Fruit fly (Drosophila melanogaster): ENCODE measurements around the gene CG42266.

The CG42266 gene

DNA sequence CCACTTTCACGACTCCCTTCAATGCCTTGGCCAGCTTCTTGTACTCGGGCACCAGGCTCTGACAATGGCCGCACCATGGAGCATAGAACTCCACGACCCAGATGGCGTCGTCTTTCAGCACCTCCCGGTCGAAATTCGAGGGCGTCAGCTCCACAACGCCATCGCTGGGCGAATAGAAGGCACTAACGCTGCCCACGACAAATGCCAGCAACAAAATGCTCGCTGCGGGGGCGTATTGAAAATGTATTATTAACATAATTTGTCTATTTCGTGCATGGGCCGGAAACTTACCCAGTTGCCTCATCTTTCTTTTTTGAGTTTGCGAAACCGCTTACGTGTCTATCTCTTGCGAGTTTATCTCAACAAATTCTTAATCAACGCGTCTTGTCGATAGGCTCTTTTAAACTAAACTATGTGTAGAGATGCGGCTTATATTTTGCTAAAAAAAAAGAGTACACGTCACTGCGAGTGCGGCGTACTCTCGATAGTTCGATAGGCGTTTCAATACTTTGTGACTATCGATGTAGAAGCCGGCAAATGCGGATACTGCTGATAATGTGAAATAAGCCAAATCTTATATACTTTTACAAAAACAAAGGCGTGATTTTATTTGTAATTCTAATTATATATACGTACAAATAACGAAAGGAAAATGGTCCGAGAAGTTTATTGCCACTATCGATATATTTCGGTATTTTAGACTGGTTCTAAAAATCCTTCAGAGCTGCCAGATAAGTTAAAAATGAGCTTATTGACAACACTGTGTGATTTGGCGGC, 16.3 kb upstream of the CG42266 start, which contains the start of gene CaBP1 (continued):
- no peak for TF ChIP-seq NfI (GFP tag; optimal IDR thresholded peaks at IDR 0.05)
- TF ChIP-seq CG9876 (GFP tag; optimal IDR thresholded peaks at IDR 0.05), result no peak
- no peak for TF ChIP-seq Chrac-16 (GFP tag; optimal IDR thresholded peaks at IDR 0.05)
- TF ChIP-seq Ets97D (GFP tag; optimal IDR thresholded peaks at IDR 0.05), result peak; percentile 42
- TF ChIP-seq ac (GFP tag; optimal IDR thresholded peaks at IDR 0.05), result no peak
- TF ChIP-seq CG14710 (tag; optimal IDR thresholded peaks at IDR 0.05), result peak; percentile 59
- no peak for TF ChIP-seq exex (tag; optimal IDR thresholded peaks at IDR 0.05)
- TF ChIP-seq tio (GFP tag; optimal IDR thresholded peaks at IDR 0.05), result no peak
- no peak for TF ChIP-seq CG13296 (GFP tag; optimal IDR thresholded peaks at IDR 0.05)
- no peak for TF ChIP-seq usp (GFP tag; optimal IDR thresholded peaks at IDR 0.05)
- TF ChIP-seq CG4730 (GFP tag; IDR thresholded peaks at IDR 0.05), result no peak
- TF ChIP-seq B-H2 (GFP tag; optimal IDR thresholded peaks at IDR 0.05), result no peak
- no peak for TF ChIP-seq bigmax (GFP tag; optimal IDR thresholded peaks at IDR 0.05)
- no peak for TF ChIP-seq CG12104 (GFP tag; optimal IDR thresholded peaks at IDR 0.05)
- no peak for TF ChIP-seq unpg (GFP tag; optimal IDR thresholded peaks at IDR 0.05)
- no peak for TF ChIP-seq sens-2 (GFP tag; IDR thresholded peaks at IDR 0.05)
- TF ChIP-seq bowl (GFP tag; IDR thresholded peaks at IDR 0.05), result no peak
- TF ChIP-seq Med (GFP tag), result peak; percentile 71
- 0 out of 3 replicates have a peak, but pooled peaks have one; percentile 26 for TF ChIP-seq row (GFP tag; IDR thresholded peaks at IDR 0.05)
- TF ChIP-seq CG17328 (GFP tag; IDR thresholded peaks at IDR 0.05), result no peak
- TF ChIP-seq CG16815 (GFP tag; optimal IDR thresholded peaks at IDR 0.05), result no peak
- no peak for TF ChIP-seq CG8765 (GFP tag; IDR thresholded peaks at IDR 0.05)
- TF ChIP-seq CG34422 (GFP tag; IDR thresholded peaks at IDR 0.05), result no peak; the same call in 2 of the 3 replicates
- TF ChIP-seq ato (GFP tag; IDR thresholded peaks at IDR 0.05; ENCODE audit: partially characterized antibody), result peak; percentile 81
- TF ChIP-seq Asciz (GFP tag; optimal IDR thresholded peaks at IDR 0.05), result no peak
- TF ChIP-seq lab (GFP tag; optimal IDR thresholded peaks at IDR 0.05), result no peak
- TF ChIP-seq CG32767 (GFP tag; IDR thresholded peaks at IDR 0.05), result no peak
- no peak for TF ChIP-seq CG2889 (GFP tag; IDR thresholded peaks at IDR 0.05)
- no peak for TF ChIP-seq Trl (optimal IDR thresholded peaks at IDR 0.05)
- TF ChIP-seq Trl (GFP tag; optimal IDR thresholded peaks at IDR 0.05), result no peak
- no peak for TF ChIP-seq Ptx1 (GFP tag; IDR thresholded peaks at IDR 0.05)
- no peak for TF ChIP-seq CG4707 (GFP tag; optimal IDR thresholded peaks at IDR 0.05)
- peak; percentile 31 for TF ChIP-seq CG17829 (tag; optimal IDR thresholded peaks at IDR 0.05)
- TF ChIP-seq CG3995 (GFP tag; optimal IDR thresholded peaks at IDR 0.05), result peak; percentile 79
- TF ChIP-seq ttk (GFP tag; IDR thresholded peaks at IDR 0.05), result no peak
- no peak for TF ChIP-seq wek (GFP tag; optimal IDR thresholded peaks at IDR 0.05)
- no peak for TF ChIP-seq Spps (tag; optimal IDR thresholded peaks at IDR 0.05)
- no peak for TF ChIP-seq gro (GFP tag; optimal IDR thresholded peaks at IDR 0.05)
- TF ChIP-seq Sry-δ (GFP tag; optimal IDR thresholded peaks at IDR 0.05), result peak; percentile 72
- no peak for TF ChIP-seq CG8478 (optimal IDR thresholded peaks at IDR 0.05)
- no peak for TF ChIP-seq D19A (tag; optimal IDR thresholded peaks at IDR 0.05)
- TF ChIP-seq tin (GFP tag; optimal IDR thresholded peaks at IDR 0.05), result no peak
- TF ChIP-seq CG17359 (tag; optimal IDR thresholded peaks at IDR 0.05), result no peak
- peak; percentile 97 for TF ChIP-seq Xbp1 (GFP tag; optimal IDR thresholded peaks at IDR 0.05)
- no peak for TF ChIP-seq CG4328 (GFP tag; optimal IDR thresholded peaks at IDR 0.05)
- peak; percentile 91 for TF ChIP-seq hb (GFP tag; IDR thresholded peaks at IDR 0.05; ENCODE audit: partially characterized antibody)
- no peak for TF ChIP-seq B-H1 (GFP tag; IDR thresholded peaks at IDR 0.05)
- TF ChIP-seq sqz (GFP tag; optimal IDR thresholded peaks at IDR 0.05), result no peak
- no peak for TF ChIP-seq ranshi (GFP tag; IDR thresholded peaks at IDR 0.05)
- TF ChIP-seq z (GFP tag; IDR thresholded peaks at IDR 0.05), result no peak
- TF ChIP-seq tna (GFP tag; IDR thresholded peaks at IDR 0.05; ENCODE audit: partially characterized antibody), result peak; percentile 87

Measured in whole organism, embryonic.